Worm (Caenorhabditis elegans): ENCODE measurements around the gene F25E5.5.

- no peak for TF ChIP-seq flt-1 (GFP tag; IDR thresholded peaks at IDR 0.05)
- no peak for TF ChIP-seq ztf-29 (GFP tag; IDR thresholded peaks at IDR 0.05)
These were observed 50.4 kb downstream of the F25E5.5 start, which contains the start of gene srh-79 for ce11 chrV:7497440-7497839.

Measured in whole organism, midembryonic.